Fruit fly (Drosophila melanogaster): ENCODE results near the gene Cyp4s3.

Cyp4s3 gene

dm6 chrX:15074646-15075351 lies 41.5 kb downstream of the Cyp4s3 start (continued):
- TF ChIP-seq CG2875 (GFP tag; optimal IDR thresholded peaks at IDR 0.05) (peak; percentile 68), CG10274 (GFP tag; optimal IDR thresholded peaks at IDR 0.05) (peak; percentile 67), BtbVII (GFP tag; optimal IDR thresholded peaks at IDR 0.05) (peak; percentile 86), GATAe (GFP tag; conservative IDR thresholded peaks at IDR 0.05) (peak; percentile 47; the same call in 1 of the 2 replicates), mirr (GFP tag; optimal IDR thresholded peaks at IDR 0.05) (peak; percentile 76), org-1 (GFP tag; optimal IDR thresholded peaks at IDR 0.05) (peak; percentile 89), crp (GFP tag; optimal IDR thresholded peaks at IDR 0.05) (peak in 1 of 2 experiments; percentile 42), CG8478 (optimal IDR thresholded peaks at IDR 0.05) (no peak), tna (GFP tag; IDR thresholded peaks at IDR 0.05; ENCODE audit: partially characterized antibody) (no peak), CG4820 (GFP tag; optimal IDR thresholded peaks at IDR 0.05) (peak; percentile 86), pfk (GFP tag; optimal IDR thresholded peaks at IDR 0.05) (peak; percentile 15), hkb (optimal IDR thresholded peaks at IDR 0.05) (peak; percentile 44), hkb (GFP tag; IDR thresholded peaks at IDR 0.05) (peak; percentile 86), CG16779 (GFP tag; IDR thresholded peaks at IDR 0.05) (peak; percentile 92), CG7556 (GFP tag; optimal IDR thresholded peaks at IDR 0.05) (peak; percentile 93), NfI (GFP tag; optimal IDR thresholded peaks at IDR 0.05) (peak; percentile 89), CG10462 (GFP tag; optimal IDR thresholded peaks at IDR 0.05) (peak; percentile 63), CG32767 (GFP tag; IDR thresholded peaks at IDR 0.05) (peak; percentile 75), CG9609 (GFP tag; optimal IDR thresholded peaks at IDR 0.05) (peak; percentile 89), CG11247 (GFP tag; IDR thresholded peaks at IDR 0.05) (peak; percentile 90), CG2129 (GFP tag; IDR thresholded peaks at IDR 0.05; ENCODE audit: partially characterized antibody) (no peak), chm (GFP tag; IDR thresholded peaks at IDR 0.05) (peak; percentile 93), cg (GFP tag; optimal IDR thresholded peaks at IDR 0.05) (no peak), Nf-YA (GFP tag; IDR thresholded peaks at IDR 0.05) (peak; percentile 66), Neu2 (GFP tag; optimal IDR thresholded peaks at IDR 0.05; ENCODE audit: borderline replicate concordance) (peak; percentile 47), bcd (GFP tag; optimal IDR thresholded peaks at IDR 0.05) (peak; percentile 88), CG11560 (tag; IDR thresholded peaks at IDR 0.05) (peak; percentile 80), chn (GFP tag; optimal IDR thresholded peaks at IDR 0.05) (peak; percentile 93), Bgb (GFP tag; IDR thresholded peaks at IDR 0.05; ENCODE audit: partially characterized antibody) (0 out of 2 replicates have a peak, but pooled peaks have one; percentile 27), CG8924 (tag; optimal IDR thresholded peaks at IDR 0.05) (peak; percentile 89), amos (GFP tag; IDR thresholded peaks at IDR 0.05; ENCODE audit: partially characterized antibody) (peak; percentile 18; the same call in 1 of the 2 replicates), Dp (GFP tag; optimal IDR thresholded peaks at IDR 0.05) (no peak), az2 (GFP tag; optimal IDR thresholded peaks at IDR 0.05) (peak; percentile 91), CG1832 (GFP tag; optimal IDR thresholded peaks at IDR 0.05) (no peak), cas (GFP tag; IDR thresholded peaks at IDR 0.05) (peak; percentile 72), CG33557 (GFP tag; optimal IDR thresholded peaks at IDR 0.05) (peak; percentile 54), sc (optimal IDR thresholded peaks at IDR 0.05) (no peak), sc (GFP tag; optimal IDR thresholded peaks at IDR 0.05) (peak; percentile 48), CG18599 (GFP tag; optimal IDR thresholded peaks at IDR 0.05) (peak; percentile 95), CG9215 (GFP tag; IDR thresholded peaks at IDR 0.05) (peak; percentile 81), HmgD (GFP tag; optimal IDR thresholded peaks at IDR 0.05) (peak; percentile 75), kni (GFP tag; optimal IDR thresholded peaks at IDR 0.05) (peak; percentile 55), repo (GFP tag; optimal IDR thresholded peaks at IDR 0.05) (peak; percentile 88), CG33213 (GFP tag; optimal IDR thresholded peaks at IDR 0.05) (peak; percentile 81), Poxn (GFP tag; IDR thresholded peaks at IDR 0.05) (peak; percentile 72), pzg (GFP tag; optimal IDR thresholded peaks at IDR 0.05) (peak; percentile 28), CG14441 (GFP tag; IDR thresholded peaks at IDR 0.05) (peak; percentile 86), rib (GFP tag; IDR thresholded peaks at IDR 0.05) (peak; percentile 88), Atf6 (GFP tag; IDR thresholded peaks at IDR 0.05) (peak; percentile 90), ERR (GFP tag; optimal IDR thresholded peaks at IDR 0.05) (peak; percentile 90)

Data from whole organism, embryonic.